Fruit fly (Drosophila melanogaster) whole organism, embryonic: Measurements from ENCODE around the gene Cdc14.

Experiments
- B-H1 ChIP-seq: fragments of 200-800 bp; sonication (Bioruptor generic); IDR thresholded peaks from 3 replicates; pipeline ENCODE4 v1.3.6; 2022; ENCODE audit warnings: missing biosample characterization, missing genetic modification characterization
- CG10147 ChIP-seq: fragments of 200-800 bp; sonication (Bioruptor generic); optimal IDR thresholded peaks from 2 replicates; lab custom pipeline; 2019; ENCODE audit warnings: missing biosample characterization, mild to moderate bottlenecking, missing genetic modification characterization, moderate library complexity
- CG10654 ChIP-seq: fragments of 200-800 bp; sonication (Bioruptor generic); optimal IDR thresholded peaks from 2 replicates; lab custom pipeline; 2016; ENCODE audit warnings: missing biosample characterization, missing genetic modification characterization
- CG11247 ChIP-seq: fragments of 200-800 bp; sonication (Bioruptor generic); IDR thresholded peaks from 2 replicates; pipeline ENCODE4 v1.3.6; 2022; ENCODE audit warnings: missing biosample characterization, missing genetic modification characterization
- CG12236 ChIP-seq: fragments of 200-800 bp; sonication (Bioruptor generic); optimal IDR thresholded peaks from 2 replicates; lab custom pipeline; 2016; ENCODE audit warnings: missing biosample characterization, missing genetic modification characterization
- CG12391 ChIP-seq: fragments of 200-800 bp; sonication (Bioruptor generic); optimal IDR thresholded peaks from 3 replicates; lab custom pipeline; 2018; ENCODE audit warnings: missing biosample characterization, mild to moderate bottlenecking, missing genetic modification characterization, moderate library complexity
- CG12769 ChIP-seq: fragments of 200-800 bp; sonication (Bioruptor generic); optimal IDR thresholded peaks from 2 replicates; lab custom pipeline; 2019; ENCODE audit warnings: missing biosample characterization, mild to moderate bottlenecking, missing genetic modification characterization, moderate library complexity
- CG13296 ChIP-seq: fragments of 200-800 bp; sonication (Bioruptor generic); optimal IDR thresholded peaks from 3 replicates; lab custom pipeline; 2018; ENCODE audit warnings: missing biosample characterization, mild to moderate bottlenecking, missing genetic modification characterization
- CG17186 ChIP-seq: fragments of 200-800 bp; sonication (Bioruptor generic); optimal IDR thresholded peaks from 3 replicates; lab custom pipeline; 2017; ENCODE audit warnings: missing biosample characterization, missing genetic modification reagents, missing genetic modification characterization
- CG17829 ChIP-seq: fragments of 200-800 bp; optimal IDR thresholded peaks from 2 replicates; lab custom pipeline; 2019; ENCODE audit warnings: missing biosample characterization, mild to moderate bottlenecking, missing genetic modification characterization, moderate library complexity
- CG18599 ChIP-seq: fragments of 200-800 bp; sonication (Bioruptor generic); optimal IDR thresholded peaks from 3 replicates; lab custom pipeline; 2017; ENCODE audit warnings: missing biosample characterization, missing genetic modification characterization, mild to moderate bottlenecking, moderate library complexity, missing genetic modification reagents
- CG2129 ChIP-seq: fragments of 200-800 bp; sonication (Bioruptor generic); IDR thresholded peaks from 2 replicates; pipeline ENCODE4 v1.3.6; 2022; ENCODE audit warnings: missing biosample characterization, missing genetic modification characterization; ENCODE audit not compliant: partially characterized antibody
- CG31441 ChIP-seq: fragments of 200-800 bp; sonication (Bioruptor generic); IDR thresholded peaks from 2 replicates; pipeline ENCODE4 v1.3.6; 2022; ENCODE audit warnings: missing biosample characterization, missing genetic modification characterization
- CG34224 ChIP-seq: fragments of 200-800 bp; sonication (Bioruptor generic); IDR thresholded peaks from 3 replicates; pipeline ENCODE4 v1.3.6; 2022; ENCODE audit warnings: missing biosample characterization, missing genetic modification characterization; ENCODE audit not compliant: partially characterized antibody
- CG34422 ChIP-seq: fragments of 200-800 bp; sonication (Bioruptor generic); IDR thresholded peaks from 3 replicates; pipeline ENCODE4 v1.3.6; 2022; ENCODE audit warnings: missing biosample characterization, missing genetic modification characterization
- CG3995 ChIP-seq: fragments of 200-800 bp; sonication (Bioruptor generic); optimal IDR thresholded peaks from 3 replicates; lab custom pipeline; 2016; ENCODE audit warnings: missing biosample characterization, missing genetic modification characterization
- CG6254 ChIP-seq: fragments of 200-800 bp; sonication (Bioruptor generic); optimal IDR thresholded peaks from 3 replicates; lab custom pipeline; 2017; ENCODE audit warnings: mild to moderate bottlenecking, missing biosample characterization, missing genetic modification reagents, missing genetic modification characterization
- CG7928 ChIP-seq: fragments of 200-800 bp; sonication (Bioruptor generic); optimal IDR thresholded peaks from 2 replicates; lab custom pipeline; 2017; ENCODE audit warnings: missing biosample characterization, mild to moderate bottlenecking, missing genetic modification characterization
- CG9932 ChIP-seq: fragments of 200-800 bp; sonication (Bioruptor generic); IDR thresholded peaks from 2 replicates; pipeline ENCODE4 v1.3.6; 2022; ENCODE audit warnings: missing biosample characterization, missing genetic modification characterization
- Dip2 ChIP-seq: fragments of 200-800 bp; sonication (Bioruptor generic); IDR thresholded peaks from 2 replicates; pipeline ENCODE4 v1.3.6; 2022; ENCODE audit warnings: missing biosample characterization, missing genetic modification characterization
- E2f1 ChIP-seq: fragments of 200-800 bp; sonication (Bioruptor generic); IDR thresholded peaks from 2 replicates; pipeline ENCODE4 v1.3.6; 2022; ENCODE audit warnings: missing biosample characterization, missing genetic modification characterization
- ERR ChIP-seq: fragments of 200-800 bp; sonication (Bioruptor generic); optimal IDR thresholded peaks from 2 replicates; lab custom pipeline; 2016; ENCODE audit warnings: missing biosample characterization, missing genetic modification characterization
- Ets97D ChIP-seq: fragments of 200-800 bp; sonication (Bioruptor generic); optimal IDR thresholded peaks from 3 replicates; lab custom pipeline; 2016; ENCODE audit warnings: missing biosample characterization, missing genetic modification characterization
- HLH3B ChIP-seq: fragments of 200-800 bp; sonication (Bioruptor generic); IDR thresholded peaks from 2 replicates; pipeline ENCODE4 v1.3.6; 2022; ENCODE audit warnings: missing biosample characterization, missing genetic modification characterization
- Lpt ChIP-seq: fragments of >200 bp; optimal IDR thresholded peaks from 2 replicates; lab custom pipeline; 2018; ENCODE audit warnings: missing biosample characterization, missing genetic modification characterization
- NFAT ChIP-seq: fragments of 200-800 bp; sonication (Bioruptor generic); IDR thresholded peaks from 2 replicates; pipeline ENCODE4 v1.3.6; 2022; ENCODE audit warnings: missing biosample characterization, missing genetic modification characterization
- Scr ChIP-seq: fragments of 200-800 bp; sonication (Bioruptor generic); IDR thresholded peaks from 2 replicates; pipeline ENCODE4 v1.3.6; 2022; ENCODE audit warnings: missing biosample characterization, missing genetic modification characterization; ENCODE audit not compliant: partially characterized antibody
- ab ChIP-seq: fragments of 200-800 bp; sonication (Bioruptor generic); optimal IDR thresholded peaks from 2 replicates; lab custom pipeline; 2016; ENCODE audit warnings: missing biosample characterization, missing genetic modification characterization
- amos ChIP-seq: fragments of 200-800 bp; sonication (Bioruptor generic); IDR thresholded peaks from 2 replicates; pipeline ENCODE4 v1.3.6; 2022; ENCODE audit warnings: missing biosample characterization, missing genetic modification characterization; ENCODE audit not compliant: partially characterized antibody
- bab2 ChIP-seq: fragments of 200-800 bp; sonication (Bioruptor generic); optimal IDR thresholded peaks from 2 replicates; lab custom pipeline; 2016; ENCODE audit warnings: missing biosample characterization, missing genetic modification characterization
- chif ChIP-seq, 2 experiments: fragments of 200-800 bp; sonication (Bioruptor generic); optimal IDR thresholded peaks; 3 replicates each; lab custom pipeline; 2016; ENCODE audit warnings: missing biosample characterization in 2 of 2, missing genetic modification characterization in 2 of 2
- ci ChIP-seq: fragments of 200-800 bp; sonication (Bioruptor generic); IDR thresholded peaks from 3 replicates; pipeline ENCODE4 v1.3.6; 2022; ENCODE audit warnings: missing biosample characterization, missing genetic modification characterization
- dmrt11E ChIP-seq: fragments of 200-800 bp; sonication (Bioruptor generic); optimal IDR thresholded peaks from 3 replicates; lab custom pipeline; 2018; ENCODE audit warnings: missing biosample characterization, mild to moderate bottlenecking, missing genetic modification characterization, moderate library complexity
- dmrt99B ChIP-seq: fragments of 200-800 bp; sonication (Bioruptor generic); optimal IDR thresholded peaks from 2 replicates; lab custom pipeline; 2018; ENCODE audit warnings: missing biosample characterization, mild to moderate bottlenecking, missing genetic modification characterization, moderate library complexity
- fd102C ChIP-seq: fragments of 200-800 bp; sonication (Bioruptor generic); optimal IDR thresholded peaks from 2 replicates; lab custom pipeline; 2018; ENCODE audit warnings: missing biosample characterization, mild to moderate bottlenecking, missing genetic modification characterization, moderate library complexity
- hbn ChIP-seq: fragments of 200-800 bp; sonication (Bioruptor generic); IDR thresholded peaks from 2 replicates; pipeline ENCODE4 v1.3.6; 2022; ENCODE audit warnings: missing biosample characterization, missing genetic modification characterization; ENCODE audit not compliant: partially characterized antibody
- inv ChIP-seq: fragments of 200-800 bp; sonication (Bioruptor generic); IDR thresholded peaks from 2 replicates; pipeline ENCODE4 v1.3.6; 2022; ENCODE audit warnings: missing biosample characterization, missing genetic modification characterization; ENCODE audit not compliant: partially characterized antibody
- jing ChIP-seq: fragments of 200-800 bp; sonication (Bioruptor generic); optimal IDR thresholded peaks from 2 replicates; lab custom pipeline; 2018; ENCODE audit warnings: missing biosample characterization, mild to moderate bottlenecking, missing genetic modification characterization
- mirr ChIP-seq: fragments of 200-800 bp; sonication (Bioruptor generic); optimal IDR thresholded peaks from 3 replicates; lab custom pipeline; 2018; ENCODE audit warnings: missing biosample characterization, mild to moderate bottlenecking, missing genetic modification characterization
- nerfin-2 ChIP-seq: fragments of 200-800 bp; sonication (Bioruptor generic); IDR thresholded peaks from 2 replicates; pipeline ENCODE4 v1.3.6; 2022; ENCODE audit warnings: missing biosample characterization, missing genetic modification characterization; ENCODE audit not compliant: partially characterized antibody
- pfk ChIP-seq: fragments of 200-800 bp; sonication (Bioruptor generic); optimal IDR thresholded peaks from 2 replicates; lab custom pipeline; 2018; ENCODE audit warnings: missing biosample characterization, mild to moderate bottlenecking, missing genetic modification characterization, moderate library complexity
- pros ChIP-seq: fragments of 200-800 bp; sonication (Bioruptor generic); optimal IDR thresholded peaks from 3 replicates; lab custom pipeline; 2019; ENCODE audit warnings: missing biosample characterization, mild to moderate bottlenecking, missing genetic modification characterization, moderate library complexity
- salm ChIP-seq: fragments of 200-800 bp; sonication (Bioruptor generic); optimal IDR thresholded peaks from 2 replicates; lab custom pipeline; 2018; ENCODE audit warnings: missing biosample characterization, mild to moderate bottlenecking, missing genetic modification characterization
- so ChIP-seq: fragments of 200-800 bp; sonication (Bioruptor generic); IDR thresholded peaks from 3 replicates; pipeline ENCODE4 v1.3.6; 2022; ENCODE audit warnings: missing biosample characterization, missing genetic modification characterization
- tgo ChIP-seq: fragments of 200-800 bp; sonication (Bioruptor generic); IDR thresholded peaks from 3 replicates; pipeline ENCODE4 v1.3.6; 2022; ENCODE audit warnings: missing biosample characterization, missing genetic modification characterization
- tup ChIP-seq: fragments of 200-800 bp; sonication (Bioruptor generic); optimal IDR thresholded peaks from 2 replicates; lab custom pipeline; 2016; ENCODE audit warnings: missing biosample characterization, mild to moderate bottlenecking, missing genetic modification characterization, moderate library complexity
- unc-4 ChIP-seq: fragments of 200-800 bp; sonication (Bioruptor generic); IDR thresholded peaks from 2 replicates; pipeline ENCODE4 v1.3.6; 2022; ENCODE audit warnings: missing biosample characterization, missing genetic modification characterization; ENCODE audit not compliant: partially characterized antibody
- unpg ChIP-seq: fragments of 200-800 bp; sonication (Bioruptor generic); optimal IDR thresholded peaks from 3 replicates; lab custom pipeline; 2018; ENCODE audit warnings: missing biosample characterization, mild to moderate bottlenecking, missing genetic modification characterization, moderate library complexity
- vfl ChIP-seq: fragments of 200-800 bp; sonication (Bioruptor generic); optimal IDR thresholded peaks from 2 replicates; lab custom pipeline; 2016; ENCODE audit warnings: missing biosample characterization, missing genetic modification characterization
- z ChIP-seq: fragments of 200-800 bp; sonication (Bioruptor generic); IDR thresholded peaks from 3 replicates; pipeline ENCODE4 v1.3.6; 2022; ENCODE audit warnings: missing biosample characterization, missing genetic modification characterization

The Cdc14 gene

DNA sequence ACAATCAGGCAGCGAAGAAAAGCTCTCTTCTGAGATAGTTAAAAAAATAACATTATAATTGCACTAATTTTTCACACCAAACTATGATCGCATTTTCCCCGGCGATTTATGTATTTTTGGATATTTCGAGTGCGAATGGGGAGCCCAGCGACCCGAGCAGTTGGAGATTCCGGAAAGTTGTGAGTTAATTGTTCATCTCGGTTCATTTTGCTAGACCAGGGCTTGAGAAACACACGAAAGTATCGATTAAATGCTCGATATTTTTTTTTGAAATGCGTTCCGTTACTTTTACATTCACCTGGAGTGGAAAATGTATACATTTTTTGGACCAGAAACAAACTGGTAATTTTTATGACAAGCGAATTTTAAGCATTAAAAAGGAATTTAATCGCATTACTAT is at the start of gene Cdc14 (continued):
- TF ChIP-seq mirr: peak; percentile 16
- no peak for TF ChIP-seq jing
- TF ChIP-seq CG12236 (GFP tag; lab: Kevin White, UChicago): peak; percentile 57
- no peak for TF ChIP-seq CG11247 (GFP tag; lab: Robert Waterston, UW)
- peak; percentile 74; the same call in 1 of the 2 replicates for TF ChIP-seq amos (GFP tag; lab: Robert Waterston, UW)
- TF ChIP-seq ERR (GFP tag; lab: Kevin White, UChicago): peak; percentile 30
- peak; percentile 59; the same call in 2 of the 3 replicates for TF ChIP-seq CG34224 (GFP tag; lab: Robert Waterston, UW)
- no peak for TF ChIP-seq dmrt11E (tag; lab: Kevin White, UChicago)
- TF ChIP-seq CG12769 (tag; lab: Kevin White, UChicago): no peak
- TF ChIP-seq vfl (GFP tag; lab: Kevin White, UChicago): no peak
- peak; percentile 17; the same call in 1 of the 2 replicates for TF ChIP-seq inv (GFP tag; lab: Robert Waterston, UW)
- TF ChIP-seq CG17186: peak; percentile 18
- TF ChIP-seq bab2 (GFP tag; lab: Kevin White, UChicago): no peak
- no peak for TF ChIP-seq E2f1 (GFP tag; lab: Robert Waterston, UW)
- TF ChIP-seq CG18599 (GFP tag; lab: Kevin White, UChicago): no peak
- no peak for TF ChIP-seq CG6254 (GFP tag; lab: Kevin White, UChicago)
- TF ChIP-seq z (GFP tag; lab: Robert Waterston, UW): peak; percentile 57; the same call in 2 of the 3 replicates
- TF ChIP-seq Ets97D (GFP tag; lab: Kevin White, UChicago): no peak
- TF ChIP-seq fd102C (GFP tag; lab: Kevin White, UChicago): no peak
- TF ChIP-seq Lpt (GFP tag; lab: Kevin White, UChicago): no peak
- TF ChIP-seq unc-4 (GFP tag; lab: Robert Waterston, UW): peak; percentile 61
- TF ChIP-seq CG2129 (GFP tag; lab: Robert Waterston, UW): no peak
- peak; percentile 30 for TF ChIP-seq unpg (GFP tag; lab: Kevin White, UChicago)
- peak; percentile 54; the same call in 2 of the 3 replicates for TF ChIP-seq ci (GFP tag; lab: Robert Waterston, UW)
- peak; percentile 46 for TF ChIP-seq CG13296 (GFP tag; lab: Kevin White, UChicago)
- TF ChIP-seq CG17829 (tag; lab: Kevin White, UChicago): no peak
- no peak for TF ChIP-seq dmrt99B (tag; lab: Kevin White, UChicago)
- TF ChIP-seq CG9932: peak; percentile 35; the same call in 1 of the 2 replicates
- TF ChIP-seq salm (tag; lab: Kevin White, UChicago): no peak
- TF ChIP-seq pros (GFP tag; lab: Kevin White, UChicago): no peak
- TF ChIP-seq CG12391 (tag; lab: Kevin White, UChicago): no peak
- TF ChIP-seq tup: no peak
- TF ChIP-seq CG3995 (GFP tag; lab: Kevin White, UChicago): peak; percentile 19
- TF ChIP-seq HLH3B: no peak
- TF ChIP-seq NFAT (GFP tag; lab: Robert Waterston, UW): peak; percentile 24; the same call in 1 of the 2 replicates
- peak; percentile 45 for TF ChIP-seq Scr (GFP tag; lab: Robert Waterston, UW)
- no peak for TF ChIP-seq chif (GFP tag; optimal IDR thresholded peaks at IDR 0.05; lab: Kevin White, UChicago)
- TF ChIP-seq CG10654 (GFP tag; lab: Kevin White, UChicago): no peak
- no peak for TF ChIP-seq pfk
- TF ChIP-seq ab (GFP tag; lab: Kevin White, UChicago): no peak
- peak; percentile 92 for TF ChIP-seq CG7928
- no peak for TF ChIP-seq CG10147 (GFP tag; lab: Kevin White, UChicago)
- no peak for TF ChIP-seq tgo (GFP tag; lab: Robert Waterston, UW)
- TF ChIP-seq B-H1 (GFP tag; lab: Robert Waterston, UW): no peak
- peak; percentile 59; the same call in 2 of the 3 replicates for TF ChIP-seq so
- TF ChIP-seq nerfin-2 (GFP tag; lab: Robert Waterston, UW): peak; percentile 54
- TF ChIP-seq CG34422 (GFP tag; lab: Robert Waterston, UW): peak; percentile 47; the same call in 1 of the 3 replicates
- TF ChIP-seq CG31441 (GFP tag; lab: Robert Waterston, UW): peak; percentile 29; the same call in 1 of the 2 replicates
- TF ChIP-seq Dip2 (GFP tag; lab: Robert Waterston, UW): no peak
- TF ChIP-seq hbn (GFP tag; lab: Robert Waterston, UW): peak; percentile 66
